Fruit fly (Drosophila melanogaster) whole organism, embryonic: ENCODE measurements around the gene sro.

ENCODE experiments used
- ATbp ChIP-seq: fragments of 200-800 bp; sonication (Bioruptor generic); optimal IDR thresholded peaks from 2 replicates; lab custom pipeline; 2017; ENCODE audit warnings: missing biosample characterization, mild to moderate bottlenecking, missing genetic modification characterization, missing genetic modification reagents
- Asciz ChIP-seq: fragments of 200-800 bp; sonication (Bioruptor generic); optimal IDR thresholded peaks from 2 replicates; lab custom pipeline; 2017; ENCODE audit warnings: missing biosample characterization, mild to moderate bottlenecking, missing genetic modification characterization, missing genetic modification reagents
- Atf-2 ChIP-seq: fragments of 200-800 bp; sonication (Bioruptor generic); optimal IDR thresholded peaks from 2 replicates; lab custom pipeline; 2016; ENCODE audit warnings: missing biosample characterization, missing genetic modification characterization
- B-H1 ChIP-seq: fragments of 200-800 bp; sonication (Bioruptor generic); IDR thresholded peaks from 3 replicates; pipeline ENCODE4 v1.3.6; 2022; ENCODE audit warnings: missing biosample characterization, missing genetic modification characterization
- CG10267 ChIP-seq: fragments of 200-800 bp; sonication (Bioruptor generic); optimal IDR thresholded peaks from 2 replicates; lab custom pipeline; 2018; ENCODE audit warnings: missing biosample characterization, mild to moderate bottlenecking, missing genetic modification characterization, moderate library complexity
- CG10321 ChIP-seq: fragments of 200-800 bp; sonication (Bioruptor generic); IDR thresholded peaks from 2 replicates; pipeline ENCODE4 v1.3.6; 2022; ENCODE audit warnings: missing biosample characterization, missing genetic modification characterization
- CG12104 ChIP-seq: fragments of 200-800 bp; sonication (Bioruptor generic); optimal IDR thresholded peaks from 3 replicates; lab custom pipeline; 2016; ENCODE audit warnings: missing biosample characterization, missing genetic modification characterization
- CG12744 ChIP-seq: fragments of 200-800 bp; sonication (Bioruptor generic); optimal IDR thresholded peaks from 2 replicates; lab custom pipeline; 2016; ENCODE audit warnings: missing biosample characterization, missing genetic modification characterization
- CG13624 ChIP-seq: fragments of 200-800 bp; sonication (Bioruptor generic); optimal IDR thresholded peaks from 2 replicates; lab custom pipeline; 2016; ENCODE audit warnings: missing biosample characterization, missing genetic modification characterization
- CG15011 ChIP-seq: fragments of 200-800 bp; sonication (Bioruptor generic); optimal IDR thresholded peaks from 3 replicates; lab custom pipeline; 2018; ENCODE audit warnings: missing biosample characterization, mild to moderate bottlenecking, missing genetic modification characterization
- CG15601 ChIP-seq: fragments of 200-800 bp; sonication (Bioruptor generic); optimal IDR thresholded peaks from 3 replicates; lab custom pipeline; 2019; ENCODE audit warnings: missing biosample characterization, mild to moderate bottlenecking, missing genetic modification characterization, moderate library complexity
- CG1602 ChIP-seq: fragments of 200-800 bp; sonication (Bioruptor generic); optimal IDR thresholded peaks from 3 replicates; lab custom pipeline; 2016; ENCODE audit warnings: missing biosample characterization, missing genetic modification characterization
- CG1603 ChIP-seq: fragments of 200-800 bp; sonication (Bioruptor generic); optimal IDR thresholded peaks from 2 replicates; lab custom pipeline; 2019; ENCODE audit warnings: missing biosample characterization, mild to moderate bottlenecking, missing genetic modification characterization, moderate library complexity
- CG16813 ChIP-seq: fragments of 200-800 bp; sonication (Bioruptor generic); IDR thresholded peaks from 3 replicates; pipeline ENCODE4 v1.3.6; 2022; ENCODE audit warnings: missing biosample characterization, missing genetic modification characterization; ENCODE audit not compliant: partially characterized antibody
- CG17802 ChIP-seq: fragments of 200-800 bp; sonication (Bioruptor generic); optimal IDR thresholded peaks from 2 replicates; lab custom pipeline; 2018; ENCODE audit warnings: missing biosample characterization, mild to moderate bottlenecking, missing genetic modification characterization, moderate library complexity
- CG2678 ChIP-seq: fragments of 200-800 bp; sonication (Bioruptor generic); optimal IDR thresholded peaks from 3 replicates; lab custom pipeline; 2019; ENCODE audit warnings: missing biosample characterization, mild to moderate bottlenecking, missing genetic modification characterization, moderate library complexity
- CG2712 ChIP-seq: fragments of 200-800 bp; optimal IDR thresholded peaks from 3 replicates; lab custom pipeline; 2019; ENCODE audit warnings: missing biosample characterization, mild to moderate bottlenecking, missing genetic modification characterization, moderate library complexity
- CG31365 ChIP-seq: fragments of 200-800 bp; sonication (Bioruptor generic); optimal IDR thresholded peaks from 2 replicates; lab custom pipeline; 2018; ENCODE audit warnings: missing biosample characterization, mild to moderate bottlenecking, missing genetic modification characterization
- CG34422 ChIP-seq: fragments of 200-800 bp; sonication (Bioruptor generic); IDR thresholded peaks from 3 replicates; pipeline ENCODE4 v1.3.6; 2022; ENCODE audit warnings: missing biosample characterization, missing genetic modification characterization
- CG6854 ChIP-seq: fragments of 200-800 bp; sonication (Bioruptor generic); optimal IDR thresholded peaks from 3 replicates; lab custom pipeline; 2017; ENCODE audit warnings: missing biosample characterization, mild to moderate bottlenecking, missing genetic modification characterization
- CG7372 ChIP-seq: fragments of 200-800 bp; sonication (Bioruptor generic); IDR thresholded peaks from 2 replicates; pipeline ENCODE4 v1.3.6; 2022; ENCODE audit warnings: missing biosample characterization, missing genetic modification characterization
- D19B ChIP-seq: fragments of 200-800 bp; sonication (Bioruptor generic); optimal IDR thresholded peaks from 2 replicates; lab custom pipeline; 2017; ENCODE audit warnings: missing biosample characterization, mild to moderate bottlenecking, missing genetic modification characterization
- Dll ChIP-seq: fragments of 200-800 bp; sonication (Bioruptor generic); IDR thresholded peaks from 4 replicates; pipeline ENCODE4 v1.3.6; 2022; ENCODE audit warnings: missing biosample characterization, missing genetic modification characterization; ENCODE audit not compliant: partially characterized antibody
- Jarid2 ChIP-seq: fragments of 200-800 bp; sonication (Bioruptor generic); optimal IDR thresholded peaks from 3 replicates; lab custom pipeline; 2017; ENCODE audit warnings: mild to moderate bottlenecking, missing biosample characterization, missing genetic modification reagents, missing genetic modification characterization
- Med ChIP-seq: fragments of 200-800 bp; sonication (Bioruptor generic); peaks from one replicate; lab custom pipeline; 2016; ENCODE audit warnings: missing biosample characterization, missing genetic modification characterization, mild to moderate bottlenecking, inconsistent platforms, moderate library complexity
- Oli ChIP-seq: fragments of 200-800 bp; sonication (Bioruptor generic); optimal IDR thresholded peaks from 2 replicates; lab custom pipeline; 2018; ENCODE audit warnings: missing biosample characterization, mild to moderate bottlenecking, missing genetic modification characterization, moderate library complexity
- Rfx ChIP-seq: fragments of 200-800 bp; sonication (Bioruptor generic); IDR thresholded peaks from 2 replicates; pipeline ENCODE4 v1.3.6; 2022; ENCODE audit warnings: missing biosample characterization, missing genetic modification characterization
- Vsx1 ChIP-seq: fragments of 200-800 bp; sonication (Bioruptor generic); optimal IDR thresholded peaks from 2 replicates; lab custom pipeline; 2017; ENCODE audit warnings: missing biosample characterization, mild to moderate bottlenecking, missing genetic modification characterization, missing genetic modification reagents
- bigmax ChIP-seq: fragments of 200-800 bp; sonication (Bioruptor generic); optimal IDR thresholded peaks from 2 replicates; lab custom pipeline; 2018; ENCODE audit warnings: missing biosample characterization, mild to moderate bottlenecking, missing genetic modification characterization
- btn ChIP-seq: fragments of 200-800 bp; sonication (Bioruptor generic); optimal IDR thresholded peaks from 2 replicates; lab custom pipeline; 2016; ENCODE audit warnings: missing biosample characterization, missing genetic modification characterization
- cad ChIP-seq: fragments of >200 bp; optimal IDR thresholded peaks from 2 replicates; lab custom pipeline; 2017; ENCODE audit warnings: missing biosample characterization, missing genetic modification characterization
- dati ChIP-seq: fragments of 200-800 bp; sonication (Bioruptor generic); IDR thresholded peaks from 2 replicates; pipeline ENCODE4 v1.3.6; 2022; ENCODE audit warnings: missing biosample characterization, missing genetic modification characterization
- en ChIP-seq: fragments of 200-800 bp; sonication (Bioruptor generic); optimal IDR thresholded peaks from 2 replicates; lab custom pipeline; 2016; ENCODE audit warnings: missing biosample characterization, missing genetic modification characterization
- fd3F ChIP-seq: fragments of 200-800 bp; sonication (Bioruptor generic); optimal IDR thresholded peaks from 2 replicates; lab custom pipeline; 2018; ENCODE audit warnings: missing biosample characterization, mild to moderate bottlenecking, missing genetic modification characterization, moderate library complexity
- gt ChIP-seq: fragments of 200-800 bp; sonication (Bioruptor generic); IDR thresholded peaks from 2 replicates; pipeline ENCODE4 v1.3.6; 2022; ENCODE audit warnings: missing biosample characterization, missing genetic modification characterization
- ham ChIP-seq: fragments of 200-800 bp; sonication (Bioruptor generic); IDR thresholded peaks from 2 replicates; pipeline ENCODE4 v1.3.6; 2022; ENCODE audit warnings: missing biosample characterization, missing genetic modification characterization
- hbn ChIP-seq: fragments of 200-800 bp; sonication (Bioruptor generic); IDR thresholded peaks from 2 replicates; pipeline ENCODE4 v1.3.6; 2022; ENCODE audit warnings: missing biosample characterization, missing genetic modification characterization; ENCODE audit not compliant: partially characterized antibody
- hkb ChIP-seq, 2 experiments: fragments of 200-800 bp in 1 of 2; fragments of >200 bp in 1 of 2; sonication (Bioruptor generic) in 1 of 2; IDR thresholded peaks in 1 of 2; optimal IDR thresholded peaks in 1 of 2; 2 replicates each; pipeline versions ENCODE4 v1.3.6 to Lab custom; 2017 to 2022; ENCODE audit warnings: missing biosample characterization in 1 of 2, missing genetic modification characterization in 1 of 2
- kay ChIP-seq: fragments of 200-800 bp; sonication (Bioruptor generic); optimal IDR thresholded peaks from 2 replicates; lab custom pipeline; 2016; ENCODE audit warnings: missing biosample characterization, missing genetic modification characterization
- lab ChIP-seq: fragments of 200-800 bp; sonication (Bioruptor generic); optimal IDR thresholded peaks from 3 replicates; lab custom pipeline; 2017; ENCODE audit warnings: missing biosample characterization, missing genetic modification characterization, mild to moderate bottlenecking, moderate library complexity, missing genetic modification reagents
- maf-S ChIP-seq: fragments of 200-800 bp; sonication (Bioruptor generic); optimal IDR thresholded peaks from 2 replicates; lab custom pipeline; 2016; ENCODE audit warnings: missing biosample characterization, missing genetic modification characterization
- nom ChIP-seq: fragments of 200-800 bp; sonication (Bioruptor generic); optimal IDR thresholded peaks from 2 replicates; lab custom pipeline; 2017; ENCODE audit warnings: missing biosample characterization, missing genetic modification characterization, mild to moderate bottlenecking, moderate library complexity, missing genetic modification reagents
- pita ChIP-seq: fragments of 200-800 bp; sonication (Bioruptor generic); optimal IDR thresholded peaks from 2 replicates; lab custom pipeline; 2017; ENCODE audit warnings: missing biosample characterization, mild to moderate bottlenecking, missing genetic modification characterization
- pzg ChIP-seq: fragments of 200-800 bp; sonication (Bioruptor generic); optimal IDR thresholded peaks from 3 replicates; lab custom pipeline; 2018; ENCODE audit warnings: missing biosample characterization, mild to moderate bottlenecking, missing genetic modification characterization, moderate library complexity
- sd ChIP-seq: fragments of 200-800 bp; sonication (Bioruptor generic); optimal IDR thresholded peaks from 3 replicates; lab custom pipeline; 2018; ENCODE audit warnings: missing biosample characterization, mild to moderate bottlenecking, missing genetic modification characterization, moderate library complexity
- slbo ChIP-seq: fragments of 200-800 bp; sonication (Bioruptor generic); IDR thresholded peaks from 2 replicates; pipeline ENCODE4 v1.3.6; 2022; ENCODE audit warnings: missing biosample characterization, missing genetic modification characterization
- sna ChIP-seq: fragments of 200-800 bp; sonication (Bioruptor generic); IDR thresholded peaks from 2 replicates; pipeline ENCODE4 v1.3.6; 2022; ENCODE audit warnings: missing biosample characterization, missing genetic modification characterization; ENCODE audit not compliant: partially characterized antibody
- tna ChIP-seq: fragments of 200-800 bp; sonication (Bioruptor generic); IDR thresholded peaks from 2 replicates; pipeline ENCODE4 v1.3.6; 2022; ENCODE audit warnings: missing biosample characterization, missing genetic modification characterization; ENCODE audit not compliant: partially characterized antibody
- wor ChIP-seq: fragments of 200-800 bp; sonication (Bioruptor generic); IDR thresholded peaks from 2 replicates; pipeline ENCODE4 v1.3.6; 2022; ENCODE audit warnings: missing biosample characterization, missing genetic modification characterization
- zf30C ChIP-seq: fragments of 200-800 bp; sonication (Bioruptor generic); optimal IDR thresholded peaks from 3 replicates; lab custom pipeline; 2018; ENCODE audit warnings: missing biosample characterization, mild to moderate bottlenecking, missing genetic modification characterization

The sro gene

DNA sequence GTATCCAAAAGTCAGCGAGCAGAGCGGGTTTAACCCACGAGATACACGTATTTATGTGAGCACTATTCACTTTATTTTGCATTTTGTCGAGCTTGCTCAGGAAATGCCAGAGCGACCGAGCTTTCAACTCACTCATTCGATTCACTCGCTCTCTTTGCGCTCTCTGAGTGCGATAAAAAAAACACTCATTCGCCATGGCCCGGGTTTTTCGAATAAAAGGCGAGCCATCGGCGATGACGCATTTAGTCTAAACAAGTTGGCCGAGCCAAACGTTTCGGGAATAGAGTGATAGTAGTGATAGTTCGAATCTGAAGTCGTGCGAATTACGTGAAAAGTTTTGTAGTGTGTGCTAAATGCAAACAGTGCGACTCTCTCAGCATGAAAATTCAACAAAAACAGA is 12.0 kb upstream of the sro start (continued):
- TF ChIP-seq CG13624 (GFP tag; lab: Kevin White, UChicago) = peak; percentile 76
- no peak; the same call in 2 of the 3 replicates for TF ChIP-seq B-H1 (GFP tag; lab: Robert Waterston, UW)
- no peak for TF ChIP-seq CG10267 (tag; lab: Kevin White, UChicago)
- TF ChIP-seq sna (GFP tag; lab: Robert Waterston, UW) = peak; percentile 69
- TF ChIP-seq wor (GFP tag; lab: Robert Waterston, UW) = no peak
- no peak for TF ChIP-seq CG1603 (tag; lab: Kevin White, UChicago)
- no peak for TF ChIP-seq hbn (GFP tag; lab: Robert Waterston, UW)
- peak; percentile 20 for TF ChIP-seq CG6854 (GFP tag; lab: Kevin White, UChicago)
- no peak for TF ChIP-seq ATbp (GFP tag; lab: Kevin White, UChicago)
- TF ChIP-seq ham (GFP tag; lab: Robert Waterston, UW) = no peak
- TF ChIP-seq dati (GFP tag; lab: Robert Waterston, UW) = no peak
- no peak for TF ChIP-seq pita (GFP tag; lab: Kevin White, UChicago)
- no peak for TF ChIP-seq btn (GFP tag; lab: Kevin White, UChicago)
- peak; percentile 56; the same call in 1 of the 2 replicates for TF ChIP-seq tna (GFP tag; lab: Robert Waterston, UW)
- peak; percentile 30 for TF ChIP-seq sd
- no peak for TF ChIP-seq CG15011 (GFP tag; lab: Kevin White, UChicago)
- no peak for TF ChIP-seq CG12744
- peak; percentile 48; the same call in 1 of the 3 replicates for TF ChIP-seq CG34422
- TF ChIP-seq D19B (GFP tag; lab: Kevin White, UChicago) = no peak
- no peak for TF ChIP-seq fd3F (GFP tag; lab: Kevin White, UChicago)
- no peak for TF ChIP-seq hkb (optimal IDR thresholded peaks at IDR 0.05; lab: Kevin White, UChicago)
- TF ChIP-seq hkb (GFP tag; IDR thresholded peaks at IDR 0.05; lab: Robert Waterston, UW) = peak; percentile 49
- TF ChIP-seq cad (GFP tag; lab: Kevin White, UChicago) = no peak
- TF ChIP-seq CG17802 (tag; lab: Kevin White, UChicago) = no peak
- no peak for TF ChIP-seq CG1602
- peak; percentile 19; the same call in 1 of the 2 replicates for TF ChIP-seq Rfx
- TF ChIP-seq maf-S (GFP tag; lab: Kevin White, UChicago) = no peak
- no peak for TF ChIP-seq Asciz (GFP tag; lab: Kevin White, UChicago)
- peak; percentile 99 for TF ChIP-seq kay (GFP tag; lab: Kevin White, UChicago)
- peak; percentile 50 for TF ChIP-seq CG2678 (tag; lab: Kevin White, UChicago)
- no peak for TF ChIP-seq en
- TF ChIP-seq CG10321 (GFP tag; lab: Robert Waterston, UW) = no peak
- TF ChIP-seq Jarid2 (GFP tag; lab: Kevin White, UChicago) = peak; percentile 94
- no peak for TF ChIP-seq CG12104 (GFP tag; lab: Kevin White, UChicago)
- TF ChIP-seq CG7372 (GFP tag; lab: Robert Waterston, UW) = no peak
- no peak for TF ChIP-seq pzg (GFP tag; lab: Kevin White, UChicago)
- TF ChIP-seq lab (GFP tag; lab: Kevin White, UChicago) = peak; percentile 65
- no peak for TF ChIP-seq Vsx1 (GFP tag; lab: Kevin White, UChicago)
- peak; percentile 40; the same call in 1 of the 4 replicates for TF ChIP-seq Dll (GFP tag; lab: Robert Waterston, UW)
- TF ChIP-seq Atf-2 (GFP tag; lab: Kevin White, UChicago) = no peak
- peak; percentile 64 for TF ChIP-seq Med (GFP tag; lab: Kevin White, UChicago)
- TF ChIP-seq CG31365 = peak; percentile 41
- no peak for TF ChIP-seq gt (GFP tag; lab: Robert Waterston, UW)
- TF ChIP-seq Oli (tag; lab: Kevin White, UChicago) = no peak
- no peak for TF ChIP-seq CG15601
- TF ChIP-seq bigmax (GFP tag; lab: Kevin White, UChicago) = no peak
- TF ChIP-seq slbo (GFP tag; lab: Robert Waterston, UW) = no peak
- TF ChIP-seq CG16813 (GFP tag; lab: Robert Waterston, UW) = no peak
- TF ChIP-seq nom = peak; percentile 80
- no peak for TF ChIP-seq CG2712 (tag; lab: Kevin White, UChicago)
- TF ChIP-seq zf30C (GFP tag; lab: Kevin White, UChicago) = no peak
